Worm (Caenorhabditis elegans) whole organism, late embryonic: ENCODE data around the gene oac-52.

ENCODE experiments used
- dve-1 ChIP-seq: sonication (generic microtip); optimal IDR thresholded peaks from 2 replicates; lab custom pipeline; 2017; ENCODE audit warnings: antibody characterized with exemption, mild to moderate bottlenecking, missing genetic modification characterization, missing compliant biosample characterization
- gmeb-2 ChIP-seq: sonication (generic microtip); optimal IDR thresholded peaks from 2 replicates; lab custom pipeline; 2016; ENCODE audit warnings: missing genetic modification characterization, inconsistent platforms, missing compliant biosample characterization
- nhr-232 ChIP-seq: sonication (generic microtip); optimal IDR thresholded peaks from 2 replicates; lab custom pipeline; 2016; ENCODE audit warnings: missing genetic modification characterization, missing compliant biosample characterization
- pha-4 ChIP-seq: fragments of 150-350 bp; optimal IDR thresholded peaks from 2 replicates; lab custom pipeline; 2018; ENCODE audit warnings: missing biosample characterization, missing genetic modification reagents, missing genetic modification characterization
- ref-2 ChIP-seq: sonication (generic microtip); optimal IDR thresholded peaks from 2 replicates; lab custom pipeline; 2016; ENCODE audit warnings: missing genetic modification characterization, missing compliant biosample characterization

DNA sequence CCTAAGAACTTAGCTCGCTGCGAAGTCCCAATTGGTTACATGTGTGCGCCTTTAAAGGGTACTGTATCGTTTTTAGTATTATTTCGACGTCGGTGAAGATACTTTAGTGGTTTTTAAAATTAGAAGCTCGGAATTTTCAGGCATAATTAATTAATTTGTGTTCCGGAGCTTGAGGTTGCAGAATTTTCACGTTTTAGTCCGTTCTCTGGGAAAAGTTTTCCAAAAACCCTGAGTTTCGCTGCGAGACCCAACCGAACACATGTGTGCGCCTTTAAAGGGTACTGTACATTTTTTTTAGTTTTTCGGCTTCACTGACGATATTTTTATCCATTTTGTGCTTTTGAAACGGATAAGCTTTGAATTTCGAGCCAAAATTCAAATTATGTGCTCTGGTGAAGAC, 47.1 kb upstream of the oac-52 start:
- TF ChIP-seq pha-4 (tag; lab: Kevin White, UChicago) = no peak
- TF ChIP-seq dve-1 (tag; lab: Kevin White, UChicago) = no peak
- no peak for TF ChIP-seq nhr-232
- TF ChIP-seq gmeb-2 (tag; lab: Kevin White, UChicago) = no peak
- no peak for TF ChIP-seq ref-2
